Fruit fly (Drosophila melanogaster) whole organism, embryonic: ENCODE data around the gene Ir25a.

Experiments
- Adf1 ChIP-seq: fragments of 200-800 bp; sonication (Bioruptor generic); IDR thresholded peaks from 2 replicates; pipeline ENCODE4 v1.3.6; 2022; ENCODE audit warnings: missing biosample characterization, missing genetic modification characterization
- Asciz ChIP-seq: fragments of 200-800 bp; sonication (Bioruptor generic); optimal IDR thresholded peaks from 2 replicates; lab custom pipeline; 2017; ENCODE audit warnings: missing biosample characterization, mild to moderate bottlenecking, missing genetic modification characterization, missing genetic modification reagents
- BEAF-32 ChIP-seq: fragments of 200-800 bp; sonication (Bioruptor generic); optimal IDR thresholded peaks from 3 replicates; lab custom pipeline; 2017; ENCODE audit warnings: missing biosample characterization, missing genetic modification characterization, mild to moderate bottlenecking, moderate library complexity, missing genetic modification reagents
- CG10147 ChIP-seq: fragments of 200-800 bp; sonication (Bioruptor generic); optimal IDR thresholded peaks from 2 replicates; lab custom pipeline; 2019; ENCODE audit warnings: missing biosample characterization, mild to moderate bottlenecking, missing genetic modification characterization, moderate library complexity
- CG11085 ChIP-seq: fragments of 200-800 bp; sonication (Bioruptor generic); IDR thresholded peaks from 2 replicates; pipeline ENCODE4 v1.3.6; 2022; ENCODE audit warnings: missing biosample characterization, missing genetic modification characterization
- CG12942 ChIP-seq: fragments of 200-800 bp; sonication (Bioruptor generic); optimal IDR thresholded peaks from 3 replicates; lab custom pipeline; 2016; ENCODE audit warnings: missing biosample characterization, missing genetic modification characterization
- CG14965 ChIP-seq: fragments of 200-800 bp; sonication (Bioruptor generic); optimal IDR thresholded peaks from 2 replicates; lab custom pipeline; 2016; ENCODE audit warnings: missing biosample characterization, missing genetic modification characterization, borderline replicate concordance
- CG15269 ChIP-seq: fragments of 200-800 bp; sonication (Bioruptor generic); optimal IDR thresholded peaks from 2 replicates; lab custom pipeline; 2018; ENCODE audit warnings: missing biosample characterization, mild to moderate bottlenecking, missing genetic modification characterization, moderate library complexity
- CG15601 ChIP-seq: fragments of 200-800 bp; sonication (Bioruptor generic); optimal IDR thresholded peaks from 3 replicates; lab custom pipeline; 2019; ENCODE audit warnings: missing biosample characterization, mild to moderate bottlenecking, missing genetic modification characterization, moderate library complexity
- CG1647 ChIP-seq: fragments of 200-800 bp; sonication (Bioruptor generic); optimal IDR thresholded peaks from 3 replicates; lab custom pipeline; 2016; ENCODE audit warnings: missing biosample characterization, missing genetic modification characterization
- CG16779 ChIP-seq: fragments of 200-800 bp; sonication (Bioruptor generic); IDR thresholded peaks from 2 replicates; pipeline ENCODE4 v1.3.6; 2022; ENCODE audit warnings: missing biosample characterization, missing genetic modification characterization
- CG17359 ChIP-seq: fragments of 200-800 bp; sonication (Bioruptor generic); optimal IDR thresholded peaks from 3 replicates; lab custom pipeline; 2018; ENCODE audit warnings: missing biosample characterization, mild to moderate bottlenecking, missing genetic modification characterization, moderate library complexity
- CG18619 ChIP-seq: fragments of 200-800 bp; sonication (Bioruptor generic); optimal IDR thresholded peaks from 3 replicates; lab custom pipeline; 2017; ENCODE audit warnings: missing biosample characterization, mild to moderate bottlenecking, missing genetic modification characterization
- CG2129 ChIP-seq: fragments of 200-800 bp; sonication (Bioruptor generic); IDR thresholded peaks from 2 replicates; pipeline ENCODE4 v1.3.6; 2022; ENCODE audit warnings: missing biosample characterization, missing genetic modification characterization; ENCODE audit not compliant: partially characterized antibody
- CG2712 ChIP-seq: fragments of 200-800 bp; optimal IDR thresholded peaks from 3 replicates; lab custom pipeline; 2019; ENCODE audit warnings: missing biosample characterization, mild to moderate bottlenecking, missing genetic modification characterization, moderate library complexity
- CG32772 ChIP-seq: fragments of 200-800 bp; sonication (Bioruptor generic); IDR thresholded peaks from 2 replicates; pipeline ENCODE4 v1.3.6; 2022; ENCODE audit warnings: missing biosample characterization, missing genetic modification characterization
- CG33213 ChIP-seq: fragments of 200-800 bp; sonication (Bioruptor generic); optimal IDR thresholded peaks from 3 replicates; lab custom pipeline; 2016; ENCODE audit warnings: missing biosample characterization, missing genetic modification characterization
- CG4282 ChIP-seq: fragments of 200-800 bp; sonication (Bioruptor generic); optimal IDR thresholded peaks from 2 replicates; lab custom pipeline; 2016; ENCODE audit warnings: missing biosample characterization, missing genetic modification characterization
- CG4730 ChIP-seq: fragments of 200-800 bp; sonication (Bioruptor generic); IDR thresholded peaks from 2 replicates; pipeline ENCODE4 v1.3.6; 2022; ENCODE audit warnings: missing biosample characterization, missing genetic modification characterization
- CG6654 ChIP-seq: fragments of 200-800 bp; sonication (Bioruptor generic); optimal IDR thresholded peaks from 2 replicates; lab custom pipeline; 2017; ENCODE audit warnings: missing biosample characterization, mild to moderate bottlenecking, missing genetic modification characterization
- CG6765 ChIP-seq: fragments of 200-800 bp; sonication (Bioruptor generic); optimal IDR thresholded peaks from 3 replicates; lab custom pipeline; 2017; ENCODE audit warnings: missing biosample characterization, mild to moderate bottlenecking, missing genetic modification characterization
- CG8281 ChIP-seq: fragments of 200-800 bp; sonication (Bioruptor generic); optimal IDR thresholded peaks from 2 replicates; lab custom pipeline; 2018; ENCODE audit warnings: missing biosample characterization, mild to moderate bottlenecking, missing genetic modification characterization, moderate library complexity
- CG8359 ChIP-seq: fragments of 200-800 bp; sonication (Bioruptor generic); optimal IDR thresholded peaks from 2 replicates; lab custom pipeline; 2017; ENCODE audit warnings: missing biosample characterization, mild to moderate bottlenecking, missing genetic modification characterization, borderline replicate concordance
- CG8478 ChIP-seq: fragments of >200 bp; optimal IDR thresholded peaks from 2 replicates; lab custom pipeline; 2018
- CG9817 ChIP-seq: fragments of 200-800 bp; sonication (Bioruptor generic); optimal IDR thresholded peaks from 2 replicates; lab custom pipeline; 2018; ENCODE audit warnings: missing biosample characterization, mild to moderate bottlenecking, missing genetic modification characterization, moderate library complexity
- CTCF ChIP-seq: fragments of 200-800 bp; sonication (Bioruptor generic); optimal IDR thresholded peaks from 2 replicates; lab custom pipeline; 2017; ENCODE audit warnings: missing biosample characterization, mild to moderate bottlenecking, missing genetic modification characterization, moderate library complexity
- Camta ChIP-seq: fragments of 200-800 bp; sonication (Bioruptor generic); optimal IDR thresholded peaks from 2 replicates; lab custom pipeline; 2016; ENCODE audit warnings: missing biosample characterization, missing genetic modification characterization
- Dbx ChIP-seq: fragments of 200-800 bp; sonication (Bioruptor generic); IDR thresholded peaks from 3 replicates; pipeline ENCODE4 v1.3.6; 2022; ENCODE audit warnings: missing biosample characterization, missing genetic modification characterization
- Gsc ChIP-seq: fragments of 200-800 bp; sonication (Bioruptor generic); IDR thresholded peaks from 2 replicates; pipeline ENCODE4 v1.3.6; 2022; ENCODE audit warnings: missing biosample characterization, missing genetic modification characterization
- HLH54F ChIP-seq: fragments of 200-800 bp; sonication (Bioruptor generic); optimal IDR thresholded peaks from 3 replicates; lab custom pipeline; 2016; ENCODE audit warnings: missing biosample characterization, missing genetic modification characterization
- Hey ChIP-seq: fragments of 200-800 bp; sonication (Bioruptor generic); optimal IDR thresholded peaks from 3 replicates; lab custom pipeline; 2018; ENCODE audit warnings: missing biosample characterization, mild to moderate bottlenecking, missing genetic modification characterization
- Lpt ChIP-seq: fragments of >200 bp; optimal IDR thresholded peaks from 2 replicates; lab custom pipeline; 2018; ENCODE audit warnings: missing biosample characterization, missing genetic modification characterization
- MBD-R2 ChIP-seq: fragments of 200-800 bp; sonication (Bioruptor generic); IDR thresholded peaks from 2 replicates; pipeline ENCODE4 v1.3.6; 2022; ENCODE audit warnings: missing biosample characterization, missing genetic modification characterization
- Poxn ChIP-seq: fragments of 200-800 bp; sonication (Bioruptor generic); IDR thresholded peaks from 2 replicates; pipeline ENCODE4 v1.3.6; 2022; ENCODE audit warnings: missing biosample characterization, missing genetic modification characterization
- Sry-β ChIP-seq: fragments of 200-800 bp; sonication (Bioruptor generic); optimal IDR thresholded peaks from 2 replicates; lab custom pipeline; 2018; ENCODE audit warnings: missing biosample characterization, mild to moderate bottlenecking, missing genetic modification characterization, moderate library complexity
- Xrp1 ChIP-seq: fragments of 200-800 bp; sonication (Bioruptor generic); IDR thresholded peaks from 2 replicates; pipeline ENCODE4 v1.3.6; 2022; ENCODE audit warnings: missing biosample characterization, missing genetic modification characterization
- aop ChIP-seq: fragments of 200-800 bp; sonication (Bioruptor generic); IDR thresholded peaks from 2 replicates; pipeline ENCODE4 v1.3.6; 2022; ENCODE audit warnings: missing biosample characterization, missing genetic modification characterization
- fd64A ChIP-seq: fragments of 200-800 bp; sonication (Bioruptor generic); optimal IDR thresholded peaks from 3 replicates; lab custom pipeline; 2018; ENCODE audit warnings: missing biosample characterization, mild to moderate bottlenecking, missing genetic modification characterization
- ftz-f1 ChIP-seq: fragments of 200-800 bp; sonication (Bioruptor generic); optimal IDR thresholded peaks from 2 replicates; lab custom pipeline; 2016; ENCODE audit warnings: missing biosample characterization, missing genetic modification characterization
- fu2 ChIP-seq: fragments of 200-800 bp; sonication (Bioruptor generic); optimal IDR thresholded peaks from 2 replicates; lab custom pipeline; 2016; ENCODE audit warnings: missing biosample characterization, missing genetic modification characterization
- gro ChIP-seq: fragments of 200-800 bp; sonication (Bioruptor generic); optimal IDR thresholded peaks from 2 replicates; lab custom pipeline; 2016; ENCODE audit warnings: missing biosample characterization, missing genetic modification characterization
- gsb-n ChIP-seq: fragments of 200-800 bp; sonication (Bioruptor generic); optimal IDR thresholded peaks from 3 replicates; lab custom pipeline; 2018; ENCODE audit warnings: missing biosample characterization, mild to moderate bottlenecking, missing genetic modification characterization
- hkb ChIP-seq, 2 experiments: fragments of 200-800 bp in 1 of 2; fragments of >200 bp in 1 of 2; sonication (Bioruptor generic) in 1 of 2; IDR thresholded peaks in 1 of 2; optimal IDR thresholded peaks in 1 of 2; 2 replicates each; pipeline versions ENCODE4 v1.3.6 to Lab custom; 2017 to 2022; ENCODE audit warnings: missing biosample characterization in 1 of 2, missing genetic modification characterization in 1 of 2
- jigr1 ChIP-seq: fragments of 200-800 bp; sonication (Bioruptor generic); IDR thresholded peaks from 3 replicates; pipeline ENCODE4 v1.3.6; 2022; ENCODE audit warnings: missing biosample characterization, missing genetic modification characterization
- kni ChIP-seq: fragments of 200-800 bp; sonication (Bioruptor generic); optimal IDR thresholded peaks from 3 replicates; lab custom pipeline; 2017; ENCODE audit warnings: mild to moderate bottlenecking, missing biosample characterization, missing genetic modification reagents, missing genetic modification characterization
- lilli ChIP-seq: fragments of 200-800 bp; sonication (Bioruptor generic); optimal IDR thresholded peaks from 3 replicates; lab custom pipeline; 2016; ENCODE audit warnings: missing biosample characterization, missing genetic modification characterization
- pfk ChIP-seq: fragments of 200-800 bp; sonication (Bioruptor generic); optimal IDR thresholded peaks from 2 replicates; lab custom pipeline; 2018; ENCODE audit warnings: missing biosample characterization, mild to moderate bottlenecking, missing genetic modification characterization, moderate library complexity
- repo ChIP-seq: fragments of 200-800 bp; sonication (Bioruptor generic); optimal IDR thresholded peaks from 2 replicates; lab custom pipeline; 2016; ENCODE audit warnings: missing biosample characterization, missing genetic modification characterization
- sens-2 ChIP-seq: fragments of 200-800 bp; sonication (Bioruptor generic); IDR thresholded peaks from 2 replicates; pipeline ENCODE4 v1.3.6; 2022; ENCODE audit warnings: missing biosample characterization, missing genetic modification characterization
- seq ChIP-seq: fragments of 200-800 bp; sonication (Bioruptor generic); IDR thresholded peaks from 2 replicates; pipeline ENCODE4 v1.3.6; 2022; ENCODE audit warnings: missing biosample characterization, missing genetic modification characterization
- sima ChIP-seq: fragments of 200-800 bp; sonication (Bioruptor generic); optimal IDR thresholded peaks from 2 replicates; lab custom pipeline; 2016; ENCODE audit warnings: missing biosample characterization, missing genetic modification characterization
- trh ChIP-seq: fragments of 200-800 bp; sonication (Bioruptor generic); optimal IDR thresholded peaks from 2 replicates; lab custom pipeline; 2016; ENCODE audit warnings: missing biosample characterization, missing genetic modification characterization

Gene Ir25a

dm6 chr2L:4850356-4850755 is 15.3 kb upstream of the Ir25a start, which contains the start of the genes mRpS2 and Mon1 (continued):
- no peak for TF ChIP-seq Lpt (GFP tag; lab: Kevin White, UChicago)
- TF ChIP-seq ftz-f1 (GFP tag; lab: Kevin White, UChicago), result peak; percentile 61
- TF ChIP-seq Gsc (GFP tag; lab: Robert Waterston, UW), result peak; percentile 62
- TF ChIP-seq CG33213, result peak; percentile 71
- TF ChIP-seq seq (GFP tag; lab: Robert Waterston, UW), result peak; percentile 90
- TF ChIP-seq fd64A, result peak; percentile 37
- TF ChIP-seq CG16779 (GFP tag; lab: Robert Waterston, UW), result 0 out of 2 replicates have a peak, but pooled peaks have one; percentile 63
- TF ChIP-seq CG4730 (GFP tag; lab: Robert Waterston, UW), result peak; percentile 96
- TF ChIP-seq CG1647 (GFP tag; lab: Kevin White, UChicago), result peak; percentile 85
- peak; percentile 81 for TF ChIP-seq CG8281
- TF ChIP-seq HLH54F (GFP tag; lab: Kevin White, UChicago), result peak; percentile 83
- peak; percentile 93 for TF ChIP-seq lilli (GFP tag; lab: Kevin White, UChicago)
- peak; percentile 77 for TF ChIP-seq fu2 (GFP tag; lab: Kevin White, UChicago)
- peak; percentile 95 for TF ChIP-seq CG32772 (GFP tag; lab: Robert Waterston, UW)
- peak; percentile 16 for TF ChIP-seq BEAF-32
- peak; percentile 91 for TF ChIP-seq CG10147 (GFP tag; lab: Kevin White, UChicago)
- no peak for TF ChIP-seq CG14965 (GFP tag; lab: Kevin White, UChicago)
- TF ChIP-seq MBD-R2 (GFP tag; lab: Robert Waterston, UW), result peak; percentile 99
- peak; percentile 61 for TF ChIP-seq CG6654 (GFP tag; lab: Kevin White, UChicago)
- peak; percentile 45 for TF ChIP-seq Sry-β (GFP tag; lab: Kevin White, UChicago)
- TF ChIP-seq Asciz, result no peak
- peak; percentile 27 for TF ChIP-seq pfk (GFP tag; lab: Kevin White, UChicago)
- TF ChIP-seq gsb-n (tag; lab: Kevin White, UChicago), result peak; percentile 94
- TF ChIP-seq CG8478 (lab: Kevin White, UChicago), result no peak
- peak; percentile 57 for TF ChIP-seq CG4282 (GFP tag; lab: Kevin White, UChicago)
- peak; percentile 37 for TF ChIP-seq CTCF (GFP tag; lab: Kevin White, UChicago)
- peak; percentile 88 for TF ChIP-seq sens-2 (GFP tag; lab: Robert Waterston, UW)
- TF ChIP-seq CG11085 (GFP tag; lab: Robert Waterston, UW), result peak; percentile 97
- TF ChIP-seq Xrp1 (GFP tag; lab: Robert Waterston, UW), result peak; percentile 98
- peak; percentile 82 for TF ChIP-seq aop (GFP tag; lab: Robert Waterston, UW)
- peak; percentile 82 for TF ChIP-seq Poxn (GFP tag; lab: Robert Waterston, UW)
- TF ChIP-seq CG2129, result no peak
- peak; percentile 84 for TF ChIP-seq trh
- TF ChIP-seq CG2712 (tag; lab: Kevin White, UChicago), result peak; percentile 97
- TF ChIP-seq CG18619 (GFP tag; lab: Kevin White, UChicago), result peak; percentile 92
- peak; percentile 96 for TF ChIP-seq CG12942 (GFP tag; lab: Kevin White, UChicago)
- TF ChIP-seq CG17359 (tag; lab: Kevin White, UChicago), result peak; percentile 97
- peak; percentile 96 for TF ChIP-seq CG15269
- TF ChIP-seq CG6765 (GFP tag; lab: Kevin White, UChicago), result peak; percentile 87
- peak; percentile 78 for TF ChIP-seq Adf1 (GFP tag; lab: Robert Waterston, UW)
- TF ChIP-seq jigr1 (GFP tag; lab: Robert Waterston, UW), result peak; percentile 77
- peak; percentile 12 for TF ChIP-seq sima (GFP tag; lab: Kevin White, UChicago)
- TF ChIP-seq CG8359, result peak; percentile 71
- TF ChIP-seq Hey (tag; lab: Kevin White, UChicago), result no peak
- TF ChIP-seq CG9817 (tag; lab: Kevin White, UChicago), result peak; percentile 94
- TF ChIP-seq Dbx (GFP tag; lab: Robert Waterston, UW), result peak; percentile 97
- peak; percentile 86 for TF ChIP-seq gro (GFP tag; lab: Kevin White, UChicago)
- peak; percentile 75 for TF ChIP-seq Camta
- peak; percentile 20 for TF ChIP-seq kni (GFP tag; lab: Kevin White, UChicago)
- TF ChIP-seq CG15601 (tag; lab: Kevin White, UChicago), result peak; percentile 88
- no peak for TF ChIP-seq hkb (optimal IDR thresholded peaks at IDR 0.05; lab: Kevin White, UChicago)
- peak; percentile 93 for TF ChIP-seq hkb (GFP tag; IDR thresholded peaks at IDR 0.05; lab: Robert Waterston, UW)
- peak; percentile 54 for TF ChIP-seq repo
